Fruit fly (Drosophila melanogaster): Measurements from ENCODE around the gene Atg1.
A peak's percentile ranks its signal among the peaks of the same experiment; 100 is the strongest.

Gene Atg1

DNA sequence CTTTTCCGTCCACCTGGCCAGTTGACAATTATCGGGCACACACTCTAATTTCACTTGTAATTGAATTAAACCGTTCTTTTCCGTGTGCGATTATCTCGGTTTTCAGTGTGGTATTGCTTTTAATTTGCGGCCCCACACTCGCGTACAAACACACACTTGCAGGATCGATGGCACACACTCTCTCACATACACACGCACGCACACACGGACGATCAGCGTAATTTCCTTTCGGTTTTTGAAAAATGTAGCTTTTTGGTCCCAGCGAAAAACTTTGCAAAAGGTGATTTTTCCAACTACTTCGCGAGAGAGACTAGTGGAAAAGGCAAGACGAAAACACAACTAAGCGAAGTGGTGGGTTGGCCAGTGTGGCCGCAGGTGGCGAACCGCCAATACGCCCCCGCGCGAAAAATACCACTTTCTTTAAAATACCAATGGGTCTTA, at the start of gene Atg1:
TSS of gene Atg1 (minus strand) at position 387 of the 441 bp plus-strand sequence.
- peak; percentile 38 for TF ChIP-seq Mnt (GFP tag; optimal IDR thresholded peaks at IDR 0.05)
- peak; percentile 60 for TF ChIP-seq bab1 (GFP tag; optimal IDR thresholded peaks at IDR 0.05)
- TF ChIP-seq cnc (optimal IDR thresholded peaks at IDR 0.05) = no peak
- TF ChIP-seq CG14711 (tag; optimal IDR thresholded peaks at IDR 0.05) = no peak
- TF ChIP-seq CG33017 (tag; optimal IDR thresholded peaks at IDR 0.05) = no peak
- no peak for TF ChIP-seq CG7101 (tag; optimal IDR thresholded peaks at IDR 0.05)
- TF ChIP-seq Clk (GFP tag; optimal IDR thresholded peaks at IDR 0.05) = no peak
- TF ChIP-seq ovo (GFP tag; optimal IDR thresholded peaks at IDR 0.05) = no peak
- TF ChIP-seq kay (GFP tag; ENCODE audit: borderline replicate concordance) = no peak
- TF ChIP-seq tj (GFP tag; optimal IDR thresholded peaks at IDR 0.05) = peak; percentile 19
- TF ChIP-seq CG5204 (GFP tag; optimal IDR thresholded peaks at IDR 0.05) = no peak
- TF ChIP-seq Hr96 (GFP tag; optimal IDR thresholded peaks at IDR 0.05) = no peak
- TF ChIP-seq pad (GFP tag; optimal IDR thresholded peaks at IDR 0.05) = peak; percentile 74
- no peak for TF ChIP-seq CG7045 (GFP tag; optimal IDR thresholded peaks at IDR 0.05)
- TF ChIP-seq CG11617 (GFP tag; optimal IDR thresholded peaks at IDR 0.05) = peak; percentile 16
- no peak for TF ChIP-seq Crg-1 (GFP tag; optimal IDR thresholded peaks at IDR 0.05)
- TF ChIP-seq CG12768 (GFP tag; optimal IDR thresholded peaks at IDR 0.05) = peak; percentile 36
- TF ChIP-seq toe (GFP tag; optimal IDR thresholded peaks at IDR 0.05) = no peak
- no peak for TF ChIP-seq CG1620 (GFP tag; optimal IDR thresholded peaks at IDR 0.05)
- TF ChIP-seq cic (GFP tag; optimal IDR thresholded peaks at IDR 0.05) = peak; percentile 56

DNA sequence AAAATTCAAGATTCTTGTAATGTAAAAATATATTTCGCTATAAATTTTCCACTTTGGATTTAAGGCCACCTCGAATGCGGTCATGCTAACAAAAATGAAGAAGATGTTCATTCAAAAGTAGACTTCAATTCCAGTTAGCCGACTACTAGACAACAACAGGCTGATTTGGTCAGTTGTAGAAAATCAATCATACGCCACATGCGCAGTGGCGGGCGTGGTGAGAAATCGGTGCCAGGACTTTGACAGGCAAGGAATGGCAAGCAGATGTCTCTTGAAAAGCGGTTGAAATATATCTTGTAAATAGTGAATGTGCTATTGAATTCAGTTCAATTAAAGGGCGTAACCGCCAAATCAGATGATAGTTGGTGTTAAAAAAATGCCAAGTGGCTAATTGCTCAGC, 48.5 kb upstream of the Atg1 start, which contains the start of gene Ent3:
TSS of gene Ent3 (plus strand) at position 224 of the 400 bp plus-strand sequence.
- TF ChIP-seq kay (GFP tag; ENCODE audit: borderline replicate concordance) (no peak), CG14711 (tag; optimal IDR thresholded peaks at IDR 0.05) (no peak), CG12768 (GFP tag; optimal IDR thresholded peaks at IDR 0.05) (no peak)

DNA sequence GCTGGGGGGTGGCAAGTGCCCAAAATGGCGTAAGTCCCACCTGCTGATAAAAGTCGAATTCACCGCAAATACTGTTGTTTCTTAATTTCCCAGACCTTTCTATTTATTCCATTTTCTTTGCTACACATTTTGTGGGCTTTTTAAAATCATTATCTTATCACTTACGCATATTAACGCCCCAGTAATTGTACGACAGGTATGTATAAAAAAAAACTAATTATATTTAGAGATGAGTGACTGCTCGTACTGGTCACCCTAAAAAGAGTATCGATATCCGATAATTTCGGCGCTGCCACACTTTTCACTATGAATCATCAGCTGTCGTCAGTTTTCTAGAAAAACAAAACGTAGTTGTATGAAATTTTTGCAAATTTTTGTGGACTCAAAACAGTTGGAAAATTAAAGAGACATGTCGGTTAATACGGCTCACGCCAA, 45.0 kb upstream of the Atg1 start, which contains the start of the genes CG10948 and Wbp2:
TSS of gene CG10948 (minus strand) at position 251 of the 435 bp plus-strand sequence.
TSS of gene Wbp2 (plus strand) at position 299 of the 435 bp plus-strand sequence.
- peak; percentile 4 for TF ChIP-seq CG12768 (GFP tag; optimal IDR thresholded peaks at IDR 0.05)
- TF ChIP-seq CG7101 (tag; optimal IDR thresholded peaks at IDR 0.05) = peak; percentile 34
- no peak for TF ChIP-seq CG1620 (GFP tag; optimal IDR thresholded peaks at IDR 0.05)
- no peak for TF ChIP-seq CG5204 (GFP tag; optimal IDR thresholded peaks at IDR 0.05)
- TF ChIP-seq bab1 (GFP tag; optimal IDR thresholded peaks at IDR 0.05) = peak; percentile 52
- TF ChIP-seq Crg-1 (GFP tag; optimal IDR thresholded peaks at IDR 0.05) = no peak
- TF ChIP-seq CG11617 (GFP tag; optimal IDR thresholded peaks at IDR 0.05) = peak; percentile 71
- TF ChIP-seq CG14711 (tag; optimal IDR thresholded peaks at IDR 0.05) = no peak
- no peak for TF ChIP-seq toe (GFP tag; optimal IDR thresholded peaks at IDR 0.05)
- TF ChIP-seq cnc (optimal IDR thresholded peaks at IDR 0.05) = no peak
- TF ChIP-seq cic (GFP tag; optimal IDR thresholded peaks at IDR 0.05) = peak; percentile 87
- TF ChIP-seq CG7045 (GFP tag; optimal IDR thresholded peaks at IDR 0.05) = no peak
- TF ChIP-seq pad (GFP tag; optimal IDR thresholded peaks at IDR 0.05) = peak; percentile 12
- no peak for TF ChIP-seq Clk (GFP tag; optimal IDR thresholded peaks at IDR 0.05)
- no peak for TF ChIP-seq ovo (GFP tag; optimal IDR thresholded peaks at IDR 0.05)
- TF ChIP-seq CG33017 (tag; optimal IDR thresholded peaks at IDR 0.05) = peak; percentile 17
- no peak for TF ChIP-seq Hr96 (GFP tag; optimal IDR thresholded peaks at IDR 0.05)
- TF ChIP-seq kay (GFP tag; ENCODE audit: borderline replicate concordance) = peak; percentile 100
- peak; percentile 55 for TF ChIP-seq tj (GFP tag; optimal IDR thresholded peaks at IDR 0.05)
- peak; percentile 30 for TF ChIP-seq Mnt (GFP tag; optimal IDR thresholded peaks at IDR 0.05)

DNA sequence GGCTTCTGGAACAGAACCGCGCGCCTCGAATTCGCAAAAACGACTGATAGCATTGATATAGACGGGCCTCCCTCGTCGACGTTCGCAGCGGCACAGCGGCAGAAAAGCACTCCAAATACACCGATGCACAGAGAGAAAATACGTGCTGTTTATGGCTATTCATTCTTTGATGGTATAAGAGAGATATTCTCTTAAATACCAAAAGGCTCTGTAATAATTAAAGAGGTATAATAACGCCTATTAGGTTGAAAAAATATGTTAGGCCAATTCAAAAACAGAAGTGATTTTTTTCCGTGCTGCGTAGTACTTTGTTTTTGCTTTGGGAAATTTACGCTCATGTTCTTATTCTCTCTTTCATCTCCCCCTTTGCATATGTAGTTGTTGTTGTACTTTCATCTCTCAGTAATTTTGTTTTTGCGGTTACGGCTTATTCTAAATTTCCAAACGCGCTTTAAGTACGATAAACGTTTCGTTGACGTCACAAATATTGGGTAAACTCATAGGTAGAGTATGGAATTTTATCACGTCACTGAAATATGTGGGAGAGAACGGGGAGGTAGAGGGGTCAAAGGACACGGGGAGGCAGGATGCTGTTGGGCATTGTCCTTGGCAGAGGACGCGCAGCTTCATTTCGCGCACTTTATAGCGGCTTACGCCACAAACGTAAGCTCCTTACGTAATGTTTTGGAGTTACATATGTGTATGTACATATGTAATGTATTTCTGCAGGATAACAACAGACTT, 38.3 kb upstream of the Atg1 start, which contains the start of gene nebu:
TSS of gene nebu (minus strand) at position 51 of the 744 bp plus-strand sequence.
- peak; percentile 94 for TF ChIP-seq CG14711 (tag; optimal IDR thresholded peaks at IDR 0.05)
- peak; percentile 97 for TF ChIP-seq CG7101 (tag; optimal IDR thresholded peaks at IDR 0.05)
- peak; percentile 98 for TF ChIP-seq Hr96 (GFP tag; optimal IDR thresholded peaks at IDR 0.05)
- peak; percentile 88 for TF ChIP-seq tj (GFP tag; optimal IDR thresholded peaks at IDR 0.05)
- TF ChIP-seq toe (GFP tag; optimal IDR thresholded peaks at IDR 0.05) = peak; percentile 97
- TF ChIP-seq cic (GFP tag; optimal IDR thresholded peaks at IDR 0.05) = peak; percentile 94
- TF ChIP-seq cnc (optimal IDR thresholded peaks at IDR 0.05) = no peak
- peak; percentile 88 for TF ChIP-seq ovo (GFP tag; optimal IDR thresholded peaks at IDR 0.05)
- TF ChIP-seq CG1620 (GFP tag; optimal IDR thresholded peaks at IDR 0.05) = peak; percentile 97
- peak; percentile 98 for TF ChIP-seq CG11617 (GFP tag; optimal IDR thresholded peaks at IDR 0.05)
- TF ChIP-seq CG12768 (GFP tag; optimal IDR thresholded peaks at IDR 0.05) = peak; percentile 98
- peak; percentile 99 for TF ChIP-seq CG7045 (GFP tag; optimal IDR thresholded peaks at IDR 0.05)
- TF ChIP-seq kay (GFP tag; ENCODE audit: borderline replicate concordance) = peak; percentile 93
- peak; percentile 87 for TF ChIP-seq pad (GFP tag; optimal IDR thresholded peaks at IDR 0.05)
- peak; percentile 95 for TF ChIP-seq Crg-1 (GFP tag; optimal IDR thresholded peaks at IDR 0.05)
- TF ChIP-seq Clk (GFP tag; optimal IDR thresholded peaks at IDR 0.05) = peak; percentile 98
- TF ChIP-seq CG5204 (GFP tag; optimal IDR thresholded peaks at IDR 0.05) = peak; percentile 98
- peak; percentile 91 for TF ChIP-seq Mnt (GFP tag; optimal IDR thresholded peaks at IDR 0.05)
- TF ChIP-seq CG33017 (tag; optimal IDR thresholded peaks at IDR 0.05) = peak; percentile 99
- peak; percentile 97 for TF ChIP-seq bab1 (GFP tag; optimal IDR thresholded peaks at IDR 0.05)

DNA sequence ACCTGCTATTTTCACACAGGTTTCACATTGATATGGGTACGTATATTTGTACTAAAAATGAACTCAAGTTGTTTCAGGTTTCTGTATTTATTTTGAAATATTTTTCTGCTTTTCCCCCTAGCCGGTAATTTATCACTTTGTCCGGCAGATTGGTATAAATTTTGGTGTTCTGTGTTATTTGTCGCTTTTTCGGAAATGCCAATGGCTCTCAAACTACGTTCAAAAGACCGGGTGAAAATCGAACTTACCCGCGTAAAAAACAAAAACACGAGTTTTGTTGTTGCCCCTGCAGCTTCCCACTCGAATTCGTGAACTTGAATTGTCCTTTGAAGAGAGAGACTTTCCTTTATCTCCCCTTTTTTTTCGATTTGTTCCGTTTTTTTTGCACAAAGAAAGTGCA, 37.6 kb upstream of the Atg1 start:
- TF ChIP-seq CG11617 (GFP tag; optimal IDR thresholded peaks at IDR 0.05) (no peak), cic (GFP tag; optimal IDR thresholded peaks at IDR 0.05) (no peak), CG7101 (tag; optimal IDR thresholded peaks at IDR 0.05) (no peak), CG7045 (GFP tag; optimal IDR thresholded peaks at IDR 0.05) (no peak), CG33017 (tag; optimal IDR thresholded peaks at IDR 0.05) (no peak), toe (GFP tag; optimal IDR thresholded peaks at IDR 0.05) (no peak), CG12768 (GFP tag; optimal IDR thresholded peaks at IDR 0.05) (no peak), kay (GFP tag; ENCODE audit: borderline replicate concordance) (no peak), bab1 (GFP tag; optimal IDR thresholded peaks at IDR 0.05) (no peak), pad (GFP tag; optimal IDR thresholded peaks at IDR 0.05) (no peak), ovo (GFP tag; optimal IDR thresholded peaks at IDR 0.05) (no peak), Hr96 (GFP tag; optimal IDR thresholded peaks at IDR 0.05) (no peak), Clk (GFP tag; optimal IDR thresholded peaks at IDR 0.05) (no peak), CG14711 (tag; optimal IDR thresholded peaks at IDR 0.05) (no peak), Crg-1 (GFP tag; optimal IDR thresholded peaks at IDR 0.05) (no peak), CG5204 (GFP tag; optimal IDR thresholded peaks at IDR 0.05) (no peak), CG1620 (GFP tag; optimal IDR thresholded peaks at IDR 0.05) (no peak), cnc (optimal IDR thresholded peaks at IDR 0.05) (no peak), tj (GFP tag; optimal IDR thresholded peaks at IDR 0.05) (no peak)
